Worm (Caenorhabditis elegans) whole organism, midembryonic: ENCODE measurements around the gene lgc-27.

Source experiments
- flt-1 ChIP-seq: fragments of 200-800 bp; sonication (Bioruptor generic); IDR thresholded peaks from 2 replicates; pipeline ENCODE4 v1.3.6; 2022; ENCODE audit warnings: missing genetic modification characterization, missing compliant biosample characterization
- tab-1 ChIP-seq: fragments of 200-800 bp; sonication (Bioruptor generic); IDR thresholded peaks from 2 replicates; pipeline ENCODE4 v1.3.6; 2022; ENCODE audit warnings: missing genetic modification characterization, missing compliant biosample characterization

DNA sequence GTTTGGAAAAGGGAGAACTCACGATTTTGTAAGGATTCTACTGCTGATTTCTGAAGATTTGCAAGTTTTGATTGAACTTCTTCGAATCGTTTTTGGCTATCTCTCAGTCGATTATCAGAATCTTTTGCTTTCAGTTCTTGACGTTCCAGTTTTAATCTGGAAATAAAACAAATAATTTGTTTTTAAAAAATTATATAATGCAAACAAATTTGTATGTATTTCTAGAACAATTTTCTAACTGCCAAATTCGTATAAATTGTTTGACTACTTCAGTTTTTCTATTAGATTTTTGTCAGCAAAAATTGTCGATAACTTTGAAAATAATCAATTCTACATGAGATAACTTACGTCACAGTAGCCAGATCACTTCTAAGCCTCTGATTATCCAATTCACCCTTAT, 17.4 kb upstream of the lgc-27 start:
- TF ChIP-seq tab-1, result no peak
- TF ChIP-seq flt-1, result no peak
